Worm (Caenorhabditis elegans): ENCODE results near the gene nmat-1.

DNA sequence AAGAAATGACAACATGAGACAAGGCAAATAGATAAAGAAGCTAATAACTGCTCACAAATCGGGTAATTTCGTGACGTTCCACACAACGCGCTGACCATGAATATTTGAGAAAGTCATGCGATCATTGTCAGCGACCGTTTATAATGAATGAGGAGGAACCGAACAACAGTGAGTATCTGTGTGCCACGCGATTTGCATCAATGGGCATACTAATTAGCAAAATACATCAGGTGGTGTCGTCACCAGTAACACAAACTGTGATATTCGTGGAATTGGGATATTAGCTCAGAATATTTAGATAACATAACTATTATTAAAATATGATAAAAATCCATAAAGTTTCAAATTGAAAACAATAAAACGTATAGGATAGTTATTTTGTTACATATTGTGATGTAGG, 16.8 kb upstream of the nmat-1 start:
- TF ChIP-seq cog-1 (tag; optimal IDR thresholded peaks at IDR 0.05): no peak
- TF ChIP-seq flt-1 (GFP tag; IDR thresholded peaks at IDR 0.05): no peak
- TF ChIP-seq tab-1 (GFP tag; IDR thresholded peaks at IDR 0.05): no peak
- TF ChIP-seq ztf-29 (GFP tag; IDR thresholded peaks at IDR 0.05): no peak
- TF ChIP-seq klf-2 (GFP tag; conservative IDR thresholded peaks at IDR 0.05): no peak
- TF ChIP-seq med-1 (GFP tag; optimal IDR thresholded peaks at IDR 0.05; ENCODE audit: insufficient read depth): no peak
- TF ChIP-seq ref-1 (GFP tag; conservative IDR thresholded peaks at IDR 0.05): no peak
- no peak for TF ChIP-seq T22C8.4 (GFP tag; IDR thresholded peaks at IDR 0.05)
- no peak for TF ChIP-seq ztf-23 (GFP tag; IDR thresholded peaks at IDR 0.05)
